Worm (Caenorhabditis elegans): Measurements from ENCODE around the gene C36B7.1.

DNA sequence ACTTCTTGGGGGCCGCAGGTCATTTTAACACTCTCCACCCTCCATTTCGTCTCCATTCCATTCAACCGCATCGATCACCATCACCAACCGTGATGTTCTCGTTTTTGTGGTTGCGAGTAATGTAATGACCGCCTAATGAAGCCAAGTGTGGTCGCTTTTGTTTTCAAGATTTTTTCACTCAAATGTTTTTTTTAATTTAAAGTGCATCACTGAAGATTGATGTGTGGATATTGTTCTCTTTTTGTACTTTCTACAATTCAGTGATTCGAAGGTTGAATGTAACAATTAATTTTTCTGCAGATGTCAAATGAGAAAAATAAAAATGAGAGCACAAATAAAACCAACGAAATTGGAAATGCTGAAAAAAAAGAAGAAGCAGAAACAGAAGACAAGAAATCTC is 46.0 kb downstream of the C36B7.1 start, which contains the start of gene pgp-10:
- TF ChIP-seq aly-2 (tag; optimal IDR thresholded peaks at IDR 0.05): no peak
- peak; percentile 26 for TF ChIP-seq aha-1 (tag)
- TF ChIP-seq dpl-1 (GFP tag; optimal IDR thresholded peaks at IDR 0.05): no peak
- no peak for TF ChIP-seq nhr-237 (tag; optimal IDR thresholded peaks at IDR 0.05)
- TF ChIP-seq hif-1 (tag; optimal IDR thresholded peaks at IDR 0.05): no peak
- TF ChIP-seq nhr-76 (tag; optimal IDR thresholded peaks at IDR 0.05): no peak
- TF ChIP-seq mxl-3 (GFP tag; optimal IDR thresholded peaks at IDR 0.05): no peak
- TF ChIP-seq ces-1 (GFP tag; optimal IDR thresholded peaks at IDR 0.05): no peak
- no peak for TF ChIP-seq lsy-2 (tag; optimal IDR thresholded peaks at IDR 0.05)
- no peak for TF ChIP-seq lin-39 (tag; optimal IDR thresholded peaks at IDR 0.05)
- TF ChIP-seq fos-1 (tag; optimal IDR thresholded peaks at IDR 0.05): no peak
- no peak for TF ChIP-seq nhr-77 (tag; optimal IDR thresholded peaks at IDR 0.05)

All from whole organism, L4 larva.